Worm (Caenorhabditis elegans): ENCODE results near the gene F58E2.2.

The F58E2.2 gene

ce11 chrIV:3453346-3453745 lies 16.5 kb upstream of the F58E2.2 start, which contains the start of gene srz-23:
Gene srz-23 (plus strand): TSS chrIV:3453608.
- TF ChIP-seq nhr-76 (tag; optimal IDR thresholded peaks at IDR 0.05) (no peak), cnd-1 (tag; optimal IDR thresholded peaks at IDR 0.05) (no peak), ham-2 (GFP tag; optimal IDR thresholded peaks at IDR 0.05) (no peak), M03D4.4 (tag; optimal IDR thresholded peaks at IDR 0.05) (no peak), ceh-39 (tag; optimal IDR thresholded peaks at IDR 0.05) (no peak), mls-2 (tag; optimal IDR thresholded peaks at IDR 0.05) (no peak), hlh-1 (tag; optimal IDR thresholded peaks at IDR 0.05) (no peak), nhr-2 (tag; optimal IDR thresholded peaks at IDR 0.05) (no peak), sptf-1 (tag; optimal IDR thresholded peaks at IDR 0.05) (no peak), drap-1 (GFP tag; optimal IDR thresholded peaks at IDR 0.05) (no peak), ztf-11 (tag; optimal IDR thresholded peaks at IDR 0.05) (no peak), flh-1 (GFP tag; optimal IDR thresholded peaks at IDR 0.05) (no peak), lin-32 (GFP tag; optimal IDR thresholded peaks at IDR 0.05) (no peak), tbx-8 (GFP tag; optimal IDR thresholded peaks at IDR 0.05) (no peak), pha-4 (tag; optimal IDR thresholded peaks at IDR 0.05) (no peak), nhr-12 (tag; optimal IDR thresholded peaks at IDR 0.05) (no peak)

DNA sequence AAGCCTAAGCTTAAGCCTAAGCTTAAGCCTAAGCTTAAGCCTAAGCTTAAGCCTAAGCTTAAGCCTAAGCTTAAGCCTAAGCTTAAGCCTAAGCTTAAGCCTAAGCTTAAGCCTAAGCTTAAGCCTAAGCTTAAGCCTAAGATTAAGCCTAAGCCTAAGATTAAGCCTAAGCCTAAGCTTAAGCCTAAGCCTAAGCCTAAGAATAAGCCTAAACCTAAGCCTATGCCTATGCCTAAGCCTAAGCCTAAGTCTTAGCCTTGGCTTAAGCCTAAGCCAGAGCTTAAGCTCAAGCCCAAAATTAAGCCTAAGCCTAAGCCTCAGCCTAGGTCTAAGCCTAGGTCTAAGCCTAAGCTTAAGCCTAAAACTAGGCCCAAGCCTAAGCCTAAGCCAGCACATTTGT lies 14.4 kb upstream of the F58E2.2 start:
- TF ChIP-seq ham-2 (GFP tag; optimal IDR thresholded peaks at IDR 0.05): peak; percentile 71

ce11 chrIV:3463254-3463653 lies 6.6 kb upstream of the F58E2.2 start, which contains the start of gene F58E2.4:
Gene F58E2.4 (plus strand): TSS chrIV:3463387.
- no peak for TF ChIP-seq lin-13 (tag; optimal IDR thresholded peaks at IDR 0.05)
- no peak for TF ChIP-seq ceh-83 (GFP tag; optimal IDR thresholded peaks at IDR 0.05)
- TF ChIP-seq ztf-11 (tag; optimal IDR thresholded peaks at IDR 0.05): no peak
- TF ChIP-seq ceh-39 (tag; optimal IDR thresholded peaks at IDR 0.05): no peak
- no peak for TF ChIP-seq cnd-1 (tag; optimal IDR thresholded peaks at IDR 0.05)
- TF ChIP-seq nhr-12 (tag; optimal IDR thresholded peaks at IDR 0.05): no peak
- TF ChIP-seq zip-8 (tag; optimal IDR thresholded peaks at IDR 0.05): no peak

ce11 chrIV:3467128-3467527 lies 2.7 kb upstream of the F58E2.2 start, which contains the start of gene F58E2.3:
Gene F58E2.3 (plus strand): TSS chrIV:3467428.
- TF ChIP-seq lin-32 (GFP tag; optimal IDR thresholded peaks at IDR 0.05): no peak
- no peak for TF ChIP-seq mep-1 (tag; optimal IDR thresholded peaks at IDR 0.05)
- TF ChIP-seq hlh-1 (tag; optimal IDR thresholded peaks at IDR 0.05): no peak
- no peak for TF ChIP-seq nhr-12 (tag; optimal IDR thresholded peaks at IDR 0.05)
- TF ChIP-seq ceh-43 (GFP tag; optimal IDR thresholded peaks at IDR 0.05): no peak
- no peak for TF ChIP-seq blmp-1 (tag; optimal IDR thresholded peaks at IDR 0.05)
- TF ChIP-seq ceh-83 (GFP tag; optimal IDR thresholded peaks at IDR 0.05): no peak
- TF ChIP-seq mls-2 (tag; optimal IDR thresholded peaks at IDR 0.05): no peak
- TF ChIP-seq sem-2 (GFP tag; optimal IDR thresholded peaks at IDR 0.05): no peak
- TF ChIP-seq elt-1 (tag; optimal IDR thresholded peaks at IDR 0.05; ENCODE audit: borderline replicate concordance, insufficient read depth): no peak
- TF ChIP-seq flh-1 (GFP tag; optimal IDR thresholded peaks at IDR 0.05): no peak
- TF ChIP-seq pha-4 (tag; optimal IDR thresholded peaks at IDR 0.05): no peak

ce11 chrIV:3467751-3468150 lies 2.1 kb upstream of the F58E2.2 start:
- TF ChIP-seq ceh-39 (tag; optimal IDR thresholded peaks at IDR 0.05): no peak
- TF ChIP-seq mab-5 (tag; optimal IDR thresholded peaks at IDR 0.05): no peak
- no peak for TF ChIP-seq lin-32 (GFP tag; optimal IDR thresholded peaks at IDR 0.05)
- no peak for TF ChIP-seq blmp-1 (tag; optimal IDR thresholded peaks at IDR 0.05)
- TF ChIP-seq elt-3 (tag; optimal IDR thresholded peaks at IDR 0.05): no peak
- TF ChIP-seq elt-1 (tag; optimal IDR thresholded peaks at IDR 0.05; ENCODE audit: borderline replicate concordance, insufficient read depth): no peak
- no peak for TF ChIP-seq cnd-1 (tag; optimal IDR thresholded peaks at IDR 0.05)
- TF ChIP-seq mls-2 (tag; optimal IDR thresholded peaks at IDR 0.05): no peak
- no peak for TF ChIP-seq lin-13 (tag; optimal IDR thresholded peaks at IDR 0.05)
- no peak for TF ChIP-seq nhr-12 (tag; optimal IDR thresholded peaks at IDR 0.05)
- TF ChIP-seq sptf-1 (tag; optimal IDR thresholded peaks at IDR 0.05): no peak
- no peak for TF ChIP-seq ces-1 (GFP tag; optimal IDR thresholded peaks at IDR 0.05)
- TF ChIP-seq unc-62 (GFP tag; optimal IDR thresholded peaks at IDR 0.05): no peak
- no peak for TF ChIP-seq nhr-28 (tag; optimal IDR thresholded peaks at IDR 0.05)
- TF ChIP-seq zip-8 (tag; optimal IDR thresholded peaks at IDR 0.05): no peak
- TF ChIP-seq unc-39 (tag; optimal IDR thresholded peaks at IDR 0.05): no peak
- no peak for TF ChIP-seq ceh-83 (GFP tag; optimal IDR thresholded peaks at IDR 0.05)
- TF ChIP-seq sem-2 (GFP tag; optimal IDR thresholded peaks at IDR 0.05): no peak
- TF ChIP-seq pha-4 (tag; optimal IDR thresholded peaks at IDR 0.05): no peak

Data from whole organism, mixed stage, embryonic.